Fruit fly (Drosophila melanogaster) S2 (cell line): ENCODE measurements around the gene CG15529.

Experiments used
- CG8478 ChIP-seq: fragments of >200 bp; optimal IDR thresholded peaks from 2 replicates; lab custom pipeline; 2018
- CTCF ChIP-seq, 2 experiments: fragments of >200 bp; optimal IDR thresholded peaks; 2 replicates each; lab custom pipeline; 2018

DNA sequence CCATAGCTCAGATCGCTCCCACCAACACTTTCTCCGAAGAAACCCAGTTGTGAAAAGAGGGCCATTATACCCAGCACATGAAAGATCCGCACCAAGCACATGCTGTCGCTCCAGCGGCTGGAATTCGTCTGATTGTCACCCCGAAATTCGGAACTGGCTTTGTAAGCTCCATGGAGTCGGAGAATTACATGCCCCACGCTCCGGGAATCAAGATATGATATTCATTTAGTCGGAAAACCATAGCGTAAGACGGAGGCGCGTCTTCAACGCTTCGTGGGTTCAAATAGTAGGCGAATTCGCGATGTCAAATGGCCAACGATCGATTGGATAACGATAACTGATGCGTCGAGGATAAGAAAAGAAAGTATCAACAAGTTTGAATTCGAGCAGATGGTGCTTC is 27.2 kb upstream of the CG15529 start, which contains the start of gene CG45073:
- no peak for TF ChIP-seq CTCF (optimal IDR thresholded peaks at IDR 0.05; lab: Kevin White, UChicago)
- TF ChIP-seq CG8478, result no peak
